Worm (Caenorhabditis elegans) whole organism, young adult: ENCODE results near the gene zzz-1.

ENCODE experiments used
- B0019.2 ChIP-seq: fragments of 200-800 bp; sonication (Bioruptor generic); conservative IDR thresholded peaks from 2 replicates; pipeline ENCODE4 v1.3.6; 2022; ENCODE audit warnings: missing genetic modification reagents, missing genetic modification characterization, missing compliant biosample characterization
- B0336.3 ChIP-seq: fragments of 200-800 bp; sonication (Bioruptor generic); IDR thresholded peaks from 2 replicates; pipeline ENCODE4 v1.3.6; 2022; ENCODE audit warnings: missing genetic modification characterization, missing compliant biosample characterization
- K11D2.4 ChIP-seq: fragments of 200-800 bp; sonication (Bioruptor generic); IDR thresholded peaks from 2 replicates; pipeline ENCODE4 v1.3.6; 2022; ENCODE audit warnings: missing genetic modification reagents, missing genetic modification characterization, missing compliant biosample characterization
- T07F8.4 ChIP-seq: sonication (generic microtip); optimal IDR thresholded peaks from 2 replicates; lab custom pipeline; 2016; ENCODE audit warnings: mild to moderate bottlenecking, missing genetic modification characterization, moderate library complexity, missing compliant biosample characterization
- attf-5 ChIP-seq: fragments of 200-800 bp; sonication (Bioruptor generic); optimal IDR thresholded peaks from 2 replicates; lab custom pipeline; 2018; ENCODE audit warnings: mild to moderate bottlenecking, missing genetic modification characterization, missing compliant biosample characterization
- cebp-1 ChIP-seq, 2 experiments: fragments of 200-800 bp in 1 of 2; sonication (Bioruptor generic) in 1 of 2; sonication (generic microtip) in 1 of 2; IDR thresholded peaks in 1 of 2; optimal IDR thresholded peaks in 1 of 2; 2 replicates each; pipeline versions ENCODE4 v1.3.6 to Lab custom; 2017 to 2022; ENCODE audit warnings: missing compliant biosample characterization in 2 of 2, missing genetic modification characterization in 2 of 2, mild to moderate bottlenecking in 1 of 2, missing genetic modification reagents in 1 of 2, moderate library complexity in 1 of 2
- cebp-2 ChIP-seq: fragments of 200-800 bp; sonication (Bioruptor generic); IDR thresholded peaks from 2 replicates; pipeline ENCODE4 v1.3.6; 2022; ENCODE audit warnings: missing genetic modification characterization, missing compliant biosample characterization
- ceh-40 ChIP-seq: fragments of 200-800 bp; sonication (Bioruptor generic); IDR thresholded peaks from 2 replicates; pipeline ENCODE4 v1.3.6; 2022; ENCODE audit warnings: missing genetic modification characterization, missing compliant biosample characterization
- dox-1 ChIP-seq: fragments of 200-800 bp; sonication (Bioruptor generic); IDR thresholded peaks from 2 replicates; pipeline ENCODE4 v1.3.6; 2022; ENCODE audit warnings: missing genetic modification reagents, missing genetic modification characterization, missing compliant biosample characterization
- egl-44 ChIP-seq: fragments of 200-800 bp; sonication (Bioruptor generic); IDR thresholded peaks from 2 replicates; pipeline ENCODE4 v1.3.6; 2022; ENCODE audit warnings: missing genetic modification reagents, missing genetic modification characterization, missing compliant biosample characterization
- hlh-26 ChIP-seq: fragments of 200-800 bp; sonication (Bioruptor generic); conservative IDR thresholded peaks from 2 replicates; pipeline ENCODE4 v1.3.6; 2022; ENCODE audit warnings: missing genetic modification reagents, missing genetic modification characterization, missing compliant biosample characterization
- lsl-1 ChIP-seq: fragments of 200-800 bp; sonication (Bioruptor generic); optimal IDR thresholded peaks from 2 replicates; lab custom pipeline; 2018; ENCODE audit warnings: mild to moderate bottlenecking, missing genetic modification characterization, moderate library complexity, missing compliant biosample characterization
- madf-10 ChIP-seq: sonication (generic microtip); optimal IDR thresholded peaks from 2 replicates; lab custom pipeline; 2016; ENCODE audit warnings: mild to moderate bottlenecking, missing genetic modification characterization, missing compliant biosample characterization
- madf-6 ChIP-seq: fragments of 200-800 bp; sonication (Bioruptor generic); IDR thresholded peaks from 2 replicates; pipeline ENCODE4 v1.3.6; 2022; ENCODE audit warnings: missing genetic modification reagents, missing genetic modification characterization, missing compliant biosample characterization
- mcd-1 ChIP-seq: fragments of 200-800 bp; sonication (Bioruptor generic); IDR thresholded peaks from 2 replicates; pipeline ENCODE4 v1.3.6; 2022; ENCODE audit warnings: missing genetic modification reagents, missing genetic modification characterization, missing compliant biosample characterization
- nhr-80 ChIP-seq: sonication (generic microtip); optimal IDR thresholded peaks from 2 replicates; lab custom pipeline; 2016; ENCODE audit warnings: missing genetic modification characterization, missing compliant biosample characterization
- rcor-1 ChIP-seq: fragments of 200-800 bp; sonication (Bioruptor generic); IDR thresholded peaks from 2 replicates; pipeline ENCODE4 v1.3.6; 2022; ENCODE audit warnings: missing genetic modification reagents, missing genetic modification characterization, missing compliant biosample characterization
- repo-1 ChIP-seq: sonication (generic microtip); optimal IDR thresholded peaks from 2 replicates; lab custom pipeline; 2017; ENCODE audit warnings: mild to moderate bottlenecking, missing genetic modification characterization, missing compliant biosample characterization
- snpc-3.4 ChIP-seq: sonication (generic microtip); optimal IDR thresholded peaks from 2 replicates; lab custom pipeline; 2017; ENCODE audit warnings: missing genetic modification characterization, mild to moderate bottlenecking, missing compliant biosample characterization, antibody characterized with exemption, moderate library complexity, missing genotype, missing genetic modification reagents
- tlf-1 ChIP-seq: fragments of 200-800 bp; sonication (Bioruptor generic); optimal IDR thresholded peaks from 2 replicates; lab custom pipeline; 2018; ENCODE audit warnings: mild to moderate bottlenecking, missing genetic modification characterization, missing compliant biosample characterization
- unc-130 ChIP-seq: sonication (generic microtip); optimal IDR thresholded peaks from 2 replicates; lab custom pipeline; 2016; ENCODE audit warnings: missing genetic modification reagents, missing genetic modification characterization, missing compliant biosample characterization
- zim-3 ChIP-seq: sonication (generic microtip); optimal IDR thresholded peaks from 2 replicates; lab custom pipeline; 2017; ENCODE audit warnings: mild to moderate bottlenecking, missing genetic modification characterization, moderate library complexity, missing compliant biosample characterization
- ztf-22 ChIP-seq: fragments of 200-800 bp; sonication (Bioruptor generic); optimal IDR thresholded peaks from 2 replicates; lab custom pipeline; 2018; ENCODE audit warnings: mild to moderate bottlenecking, missing genetic modification characterization, moderate library complexity, missing compliant biosample characterization

The zzz-1 gene

ce11 chrV:10858340-10858739, 50.6 kb downstream of the zzz-1 start (continued):
- TF ChIP-seq B0019.2 (no peak), repo-1 (tag; lab: Kevin White, UChicago) (no peak), snpc-3.4 (no peak)
- TF ChIP-seq, all 124 proteins: peak for 31

DNA sequence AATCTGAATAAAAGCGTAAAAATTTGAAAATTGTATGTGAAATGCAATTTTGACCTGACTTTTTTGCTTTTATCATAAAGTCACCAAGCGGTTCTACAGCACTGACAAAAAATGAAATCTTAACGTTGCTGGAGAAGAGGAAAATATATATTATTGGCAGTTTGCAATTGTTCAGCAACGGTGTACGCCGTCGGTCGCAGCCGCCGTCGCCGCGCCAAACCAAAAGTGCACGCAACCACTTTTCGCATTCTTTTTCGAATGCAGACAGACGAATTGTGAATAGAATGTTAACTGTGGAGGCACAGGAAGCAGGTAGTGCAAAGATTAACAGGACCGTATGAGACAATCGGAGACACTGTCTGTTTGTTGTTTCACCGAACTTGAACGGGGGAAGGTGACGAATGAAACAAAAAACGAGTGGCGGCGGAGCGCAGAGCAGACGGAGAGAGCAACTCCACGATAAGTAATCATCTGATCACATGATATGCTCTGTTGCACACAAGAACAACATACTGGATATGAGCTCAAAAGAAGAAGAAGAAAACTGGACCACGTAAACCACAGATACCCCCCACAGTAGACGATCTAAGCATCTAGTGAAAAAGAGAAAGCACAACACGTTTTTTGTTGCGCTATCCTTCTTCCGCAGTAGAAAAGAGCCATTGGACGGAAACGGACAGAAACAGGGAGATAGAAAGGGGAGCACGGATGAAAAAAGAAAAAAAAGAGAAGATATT, 51.9 kb downstream of the zzz-1 start:
- TF ChIP-seq lsl-1: no peak
- peak; percentile 97 for TF ChIP-seq madf-10 (tag; lab: Kevin White, UChicago)
- TF ChIP-seq unc-130 (GFP tag; lab: Kevin White, UChicago): no peak
- 0 out of 2 replicates have a peak, but pooled peaks have one; percentile 52 for TF ChIP-seq dox-1 (GFP tag; lab: Robert Waterston, UW)
- TF ChIP-seq cebp-1 (GFP tag; IDR thresholded peaks at IDR 0.05; lab: Robert Waterston, UW): no peak
- TF ChIP-seq cebp-1 (tag; optimal IDR thresholded peaks at IDR 0.05; lab: Kevin White, UChicago): peak; percentile 32
- TF ChIP-seq snpc-3.4: no peak
- TF ChIP-seq rcor-1 (GFP tag; lab: Robert Waterston, UW): no peak
- 0 out of 2 replicates have a peak, but pooled peaks have one; percentile 19 for TF ChIP-seq mcd-1 (GFP tag; lab: Robert Waterston, UW)
- TF ChIP-seq madf-6: no peak
- TF ChIP-seq T07F8.4 (tag; lab: Kevin White, UChicago): peak; percentile 3
- no peak for TF ChIP-seq hlh-26 (GFP tag; lab: Robert Waterston, UW)
- peak; percentile 12 for TF ChIP-seq attf-5
- TF ChIP-seq nhr-80 (tag; lab: Kevin White, UChicago): peak; percentile 85
- no peak for TF ChIP-seq ceh-40 (GFP tag; lab: Robert Waterston, UW)
- TF ChIP-seq egl-44: no peak
- no peak for TF ChIP-seq tlf-1 (GFP tag; lab: Kevin White, UChicago)
- peak; percentile 7 for TF ChIP-seq ztf-22 (GFP tag; lab: Kevin White, UChicago)
- TF ChIP-seq K11D2.4 (GFP tag; lab: Robert Waterston, UW): peak; percentile 65; the same call in 1 of the 2 replicates
- no peak for TF ChIP-seq zim-3 (tag; lab: Kevin White, UChicago)
- 0 out of 2 replicates have a peak, but pooled peaks have one; percentile 25 for TF ChIP-seq cebp-2 (GFP tag; lab: Robert Waterston, UW)
- TF ChIP-seq B0336.3: peak; percentile 19; the same call in 1 of the 2 replicates
